Fruit fly (Drosophila melanogaster) whole organism, embryonic: ENCODE results near the gene RabX6.
A peak's percentile ranks its signal among the peaks of the same experiment; 100 is the strongest.

ENCODE experiments used
- Ada2b ChIP-seq: fragments of 200-800 bp; sonication (Bioruptor generic); IDR thresholded peaks from 2 replicates; pipeline ENCODE4 v1.3.6; 2022; ENCODE audit warnings: missing biosample characterization, missing genetic modification characterization
- Antp ChIP-seq: fragments of 200-800 bp; sonication (Bioruptor generic); optimal IDR thresholded peaks from 3 replicates; lab custom pipeline; 2016; ENCODE audit warnings: missing biosample characterization, missing genetic modification characterization
- Atf-2 ChIP-seq: fragments of 200-800 bp; sonication (Bioruptor generic); optimal IDR thresholded peaks from 2 replicates; lab custom pipeline; 2016; ENCODE audit warnings: missing biosample characterization, missing genetic modification characterization
- C15 ChIP-seq: fragments of 200-800 bp; sonication (Bioruptor generic); IDR thresholded peaks from 3 replicates; pipeline ENCODE4 v1.3.6; 2022; ENCODE audit warnings: missing biosample characterization, missing genetic modification characterization
- CG11085 ChIP-seq: fragments of 200-800 bp; sonication (Bioruptor generic); IDR thresholded peaks from 2 replicates; pipeline ENCODE4 v1.3.6; 2022; ENCODE audit warnings: missing biosample characterization, missing genetic modification characterization
- CG12769 ChIP-seq: fragments of 200-800 bp; sonication (Bioruptor generic); optimal IDR thresholded peaks from 2 replicates; lab custom pipeline; 2019; ENCODE audit warnings: missing biosample characterization, mild to moderate bottlenecking, missing genetic modification characterization, moderate library complexity
- CG14014 ChIP-seq: fragments of 200-800 bp; sonication (Bioruptor generic); IDR thresholded peaks from 2 replicates; pipeline ENCODE4 v1.3.6; 2022; ENCODE audit warnings: missing biosample characterization, missing genetic modification characterization
- CG15011 ChIP-seq: fragments of 200-800 bp; sonication (Bioruptor generic); optimal IDR thresholded peaks from 3 replicates; lab custom pipeline; 2018; ENCODE audit warnings: missing biosample characterization, mild to moderate bottlenecking, missing genetic modification characterization
- CG15479 ChIP-seq: fragments of 200-800 bp; sonication (Bioruptor generic); optimal IDR thresholded peaks from 3 replicates; lab custom pipeline; 2019; ENCODE audit warnings: missing biosample characterization, mild to moderate bottlenecking, missing genetic modification characterization, moderate library complexity
- CG1602 ChIP-seq: fragments of 200-800 bp; sonication (Bioruptor generic); optimal IDR thresholded peaks from 3 replicates; lab custom pipeline; 2016; ENCODE audit warnings: missing biosample characterization, missing genetic modification characterization
- CG16863 ChIP-seq: fragments of 200-800 bp; sonication (Bioruptor generic); optimal IDR thresholded peaks from 3 replicates; lab custom pipeline; 2016; ENCODE audit warnings: missing biosample characterization, missing genetic modification characterization
- CG18476 ChIP-seq: fragments of 200-800 bp; sonication (Bioruptor generic); optimal IDR thresholded peaks from 2 replicates; lab custom pipeline; 2016; ENCODE audit warnings: missing biosample characterization, mild to moderate bottlenecking, missing genetic modification characterization
- CG2116 ChIP-seq: fragments of 200-800 bp; sonication (Bioruptor generic); optimal IDR thresholded peaks from 3 replicates; lab custom pipeline; 2018; ENCODE audit warnings: missing biosample characterization, mild to moderate bottlenecking, missing genetic modification characterization
- CG31388 ChIP-seq: fragments of 200-800 bp; sonication (Bioruptor generic); optimal IDR thresholded peaks from 2 replicates; lab custom pipeline; 2016; ENCODE audit warnings: missing biosample characterization, missing genetic modification characterization
- CG31441 ChIP-seq: fragments of 200-800 bp; sonication (Bioruptor generic); IDR thresholded peaks from 2 replicates; pipeline ENCODE4 v1.3.6; 2022; ENCODE audit warnings: missing biosample characterization, missing genetic modification characterization
- CG32772 ChIP-seq: fragments of 200-800 bp; sonication (Bioruptor generic); IDR thresholded peaks from 2 replicates; pipeline ENCODE4 v1.3.6; 2022; ENCODE audit warnings: missing biosample characterization, missing genetic modification characterization
- CG34376 ChIP-seq: fragments of 200-800 bp; sonication (Bioruptor generic); optimal IDR thresholded peaks from 2 replicates; lab custom pipeline; 2018; ENCODE audit warnings: missing biosample characterization, mild to moderate bottlenecking, missing genetic modification characterization
- CG5953 ChIP-seq: fragments of 200-800 bp; sonication (Bioruptor generic); IDR thresholded peaks from 2 replicates; pipeline ENCODE4 v1.3.6; 2022; ENCODE audit warnings: missing biosample characterization, missing genetic modification characterization
- CG7357 ChIP-seq: fragments of 200-800 bp; sonication (Bioruptor generic); IDR thresholded peaks from 3 replicates; pipeline ENCODE4 v1.3.6; 2022; ENCODE audit warnings: missing biosample characterization, missing genetic modification characterization
- CG8478 ChIP-seq: fragments of >200 bp; optimal IDR thresholded peaks from 2 replicates; lab custom pipeline; 2018
- CG8944 ChIP-seq: fragments of 200-800 bp; sonication (Bioruptor generic); optimal IDR thresholded peaks from 3 replicates; lab custom pipeline; 2016; ENCODE audit warnings: missing biosample characterization, missing genetic modification characterization
- CG9609 ChIP-seq: fragments of 200-800 bp; sonication (Bioruptor generic); optimal IDR thresholded peaks from 3 replicates; lab custom pipeline; 2016; ENCODE audit warnings: missing biosample characterization, missing genetic modification characterization
- CG9797 ChIP-seq: fragments of 200-800 bp; sonication (Bioruptor generic); optimal IDR thresholded peaks from 3 replicates; lab custom pipeline; 2018; ENCODE audit warnings: missing biosample characterization, mild to moderate bottlenecking, missing genetic modification characterization
- CG9876 ChIP-seq: fragments of 200-800 bp; sonication (Bioruptor generic); optimal IDR thresholded peaks from 2 replicates; lab custom pipeline; 2016; ENCODE audit warnings: missing biosample characterization, missing genetic modification characterization
- D ChIP-seq, 2 experiments: fragments of 200-800 bp in 1 of 2; fragments of >200 bp in 1 of 2; sonication (Bioruptor generic) in 1 of 2; optimal IDR thresholded peaks; 2 replicates in 1 of 2; 3 replicates in 1 of 2; lab custom pipeline; 2017; ENCODE audit warnings: mild to moderate bottlenecking in 1 of 2, missing biosample characterization in 1 of 2, missing genetic modification characterization in 1 of 2, missing genetic modification reagents in 1 of 2
- D19B ChIP-seq: fragments of 200-800 bp; sonication (Bioruptor generic); optimal IDR thresholded peaks from 2 replicates; lab custom pipeline; 2017; ENCODE audit warnings: missing biosample characterization, mild to moderate bottlenecking, missing genetic modification characterization
- Ets97D ChIP-seq: fragments of 200-800 bp; sonication (Bioruptor generic); optimal IDR thresholded peaks from 3 replicates; lab custom pipeline; 2016; ENCODE audit warnings: missing biosample characterization, missing genetic modification characterization
- Fer2 ChIP-seq: fragments of 200-800 bp; sonication (Bioruptor generic); optimal IDR thresholded peaks from 2 replicates; lab custom pipeline; 2018; ENCODE audit warnings: missing biosample characterization, mild to moderate bottlenecking, missing genetic modification characterization, moderate library complexity
- Meics ChIP-seq: fragments of 200-800 bp; sonication (Bioruptor generic); optimal IDR thresholded peaks from 2 replicates; lab custom pipeline; 2017; ENCODE audit warnings: missing biosample characterization, mild to moderate bottlenecking, missing genetic modification characterization
- Mrtf ChIP-seq: fragments of 200-800 bp; sonication (Bioruptor generic); IDR thresholded peaks from 3 replicates; pipeline ENCODE4 v1.3.6; 2022; ENCODE audit warnings: missing biosample characterization, missing genetic modification characterization
- NfI ChIP-seq: fragments of 200-800 bp; sonication (Bioruptor generic); optimal IDR thresholded peaks from 3 replicates; lab custom pipeline; 2018; ENCODE audit warnings: missing biosample characterization, mild to moderate bottlenecking, missing genetic modification characterization, moderate library complexity
- Side ChIP-seq: fragments of 200-800 bp; sonication (Bioruptor generic); optimal IDR thresholded peaks from 2 replicates; lab custom pipeline; 2016; ENCODE audit warnings: missing biosample characterization, missing genetic modification characterization
- YL-1 ChIP-seq: fragments of 200-800 bp; sonication (Bioruptor generic); optimal IDR thresholded peaks from 3 replicates; lab custom pipeline; 2017; ENCODE audit warnings: missing biosample characterization, mild to moderate bottlenecking, missing genetic modification characterization
- ap ChIP-seq: fragments of 200-800 bp; sonication (Bioruptor generic); IDR thresholded peaks from 2 replicates; pipeline ENCODE4 v1.3.6; 2022; ENCODE audit warnings: missing biosample characterization, missing genetic modification characterization
- bbx ChIP-seq: fragments of 200-800 bp; sonication (Bioruptor generic); IDR thresholded peaks from 2 replicates; pipeline ENCODE4 v1.3.6; 2022; ENCODE audit warnings: missing biosample characterization, missing genetic modification characterization; ENCODE audit not compliant: partially characterized antibody
- chif ChIP-seq, 2 experiments: fragments of 200-800 bp; sonication (Bioruptor generic); optimal IDR thresholded peaks; 3 replicates each; lab custom pipeline; 2016; ENCODE audit warnings: missing biosample characterization in 2 of 2, missing genetic modification characterization in 2 of 2
- crc ChIP-seq: fragments of 200-800 bp; sonication (Bioruptor generic); optimal IDR thresholded peaks from 2 replicates; lab custom pipeline; 2016; ENCODE audit warnings: missing biosample characterization, missing genetic modification characterization
- crol ChIP-seq: fragments of 200-800 bp; sonication (Bioruptor generic); IDR thresholded peaks from 2 replicates; pipeline ENCODE4 v1.3.6; 2022; ENCODE audit warnings: missing biosample characterization, missing genetic modification characterization
- dan ChIP-seq: fragments of 200-800 bp; sonication (Bioruptor generic); IDR thresholded peaks from 2 replicates; pipeline ENCODE4 v1.3.6; 2022; ENCODE audit warnings: missing biosample characterization, missing genetic modification characterization
- dpn ChIP-seq, 2 experiments: fragments of 200-800 bp; sonication (Bioruptor generic); optimal IDR thresholded peaks; 3 replicates each; lab custom pipeline; 2016; ENCODE audit warnings: missing biosample characterization in 2 of 2, missing genetic modification characterization in 2 of 2
- dysf ChIP-seq: fragments of 200-800 bp; sonication (Bioruptor generic); IDR thresholded peaks from 3 replicates; pipeline ENCODE4 v1.3.6; 2022; ENCODE audit warnings: missing biosample characterization, missing genetic modification characterization
- gsb ChIP-seq: fragments of 200-800 bp; sonication (Bioruptor generic); IDR thresholded peaks from 2 replicates; pipeline ENCODE4 v1.3.6; 2022; ENCODE audit warnings: missing biosample characterization, missing genetic modification characterization
- gsb-n ChIP-seq: fragments of 200-800 bp; sonication (Bioruptor generic); optimal IDR thresholded peaks from 3 replicates; lab custom pipeline; 2018; ENCODE audit warnings: missing biosample characterization, mild to moderate bottlenecking, missing genetic modification characterization
- hth ChIP-seq: fragments of >200 bp; optimal IDR thresholded peaks from 2 replicates; lab custom pipeline; 2017; ENCODE audit warnings: inconsistent platforms
- kah ChIP-seq: fragments of 200-800 bp; sonication (Bioruptor generic); optimal IDR thresholded peaks from 2 replicates; lab custom pipeline; 2018; ENCODE audit warnings: missing biosample characterization, mild to moderate bottlenecking, missing genetic modification characterization
- klu ChIP-seq: fragments of 200-800 bp; sonication (Bioruptor generic); IDR thresholded peaks from 2 replicates; pipeline ENCODE4 v1.3.6; 2022; ENCODE audit warnings: missing biosample characterization, missing genetic modification characterization
- lab ChIP-seq: fragments of 200-800 bp; sonication (Bioruptor generic); optimal IDR thresholded peaks from 3 replicates; lab custom pipeline; 2017; ENCODE audit warnings: missing biosample characterization, missing genetic modification characterization, mild to moderate bottlenecking, moderate library complexity, missing genetic modification reagents
- pb ChIP-seq: fragments of 200-800 bp; sonication (Bioruptor generic); optimal IDR thresholded peaks from 3 replicates; lab custom pipeline; 2016; ENCODE audit warnings: missing biosample characterization, missing genetic modification characterization
- pita ChIP-seq: fragments of 200-800 bp; sonication (Bioruptor generic); optimal IDR thresholded peaks from 2 replicates; lab custom pipeline; 2017; ENCODE audit warnings: missing biosample characterization, mild to moderate bottlenecking, missing genetic modification characterization
- salm ChIP-seq: fragments of 200-800 bp; sonication (Bioruptor generic); optimal IDR thresholded peaks from 2 replicates; lab custom pipeline; 2018; ENCODE audit warnings: missing biosample characterization, mild to moderate bottlenecking, missing genetic modification characterization
- tio ChIP-seq: fragments of 200-800 bp; sonication (Bioruptor generic); optimal IDR thresholded peaks from 2 replicates; lab custom pipeline; 2017; ENCODE audit warnings: missing biosample characterization, missing genetic modification characterization, inconsistent platforms

The RabX6 gene

dm6 chr3L:700160-700917, 10.0 kb downstream of the RabX6 start (continued):
- TF ChIP-seq CG15011 (GFP tag; lab: Kevin White, UChicago) (peak; percentile 38), pita (no peak), CG2116 (GFP tag; lab: Kevin White, UChicago) (peak; percentile 14), CG9609 (GFP tag; lab: Kevin White, UChicago) (no peak), klu (GFP tag; lab: Robert Waterston, UW) (no peak), Antp (no peak), CG16863 (no peak), salm (tag; lab: Kevin White, UChicago) (peak; percentile 41), kah (GFP tag; lab: Kevin White, UChicago) (peak; percentile 46), CG15479 (no peak), CG8478 (lab: Kevin White, UChicago) (no peak), YL-1 (GFP tag; lab: Kevin White, UChicago) (peak; percentile 19), gsb-n (peak; percentile 34), Ets97D (no peak), hth (lab: Kevin White, UChicago) (no peak), CG18476 (GFP tag; lab: Kevin White, UChicago) (peak; percentile 27), tio (GFP tag; lab: Kevin White, UChicago) (no peak), crc (GFP tag; lab: Kevin White, UChicago) (peak; percentile 33), gsb (GFP tag; lab: Robert Waterston, UW) (no peak), Fer2 (tag; lab: Kevin White, UChicago) (peak; percentile 12), crol (GFP tag; lab: Robert Waterston, UW) (no peak), CG31441 (GFP tag; lab: Robert Waterston, UW) (peak; percentile 73), ap (GFP tag; lab: Robert Waterston, UW) (0 out of 2 replicates have a peak, but pooled peaks have one; percentile 19), CG9797 (GFP tag; lab: Kevin White, UChicago) (no peak), pb (GFP tag; lab: Kevin White, UChicago) (no peak), D (optimal IDR thresholded peaks at IDR 0.05; lab: Kevin White, UChicago) (no peak), D (GFP tag; optimal IDR thresholded peaks at IDR 0.05; lab: Kevin White, UChicago) (peak; percentile 28), CG7357 (no peak), CG11085 (GFP tag; lab: Robert Waterston, UW) (no peak), CG1602 (GFP tag; lab: Kevin White, UChicago) (peak; percentile 9), bbx (no peak), CG9876 (no peak), lab (GFP tag; lab: Kevin White, UChicago) (peak; percentile 80), Mrtf (GFP tag; lab: Robert Waterston, UW) (no peak), dpn (GFP tag; optimal IDR thresholded peaks at IDR 0.05; lab: Kevin White, UChicago) (peak; percentile 13 to 60), CG14014 (GFP tag; lab: Robert Waterston, UW) (peak; percentile 53; the same call in 1 of the 2 replicates), NfI (GFP tag; lab: Kevin White, UChicago) (peak; percentile 60), CG8944 (GFP tag; lab: Kevin White, UChicago) (no peak), chif (GFP tag; optimal IDR thresholded peaks at IDR 0.05; lab: Kevin White, UChicago) (peak; percentile 23 to 48), dysf (GFP tag; lab: Robert Waterston, UW) (peak; percentile 67), Meics (GFP tag; lab: Kevin White, UChicago) (peak; percentile 72), dan (no peak), Atf-2 (GFP tag; lab: Kevin White, UChicago) (peak; percentile 8), D19B (peak; percentile 49), CG32772 (GFP tag; lab: Robert Waterston, UW) (no peak), Ada2b (GFP tag; lab: Robert Waterston, UW) (peak; percentile 80), CG31388 (GFP tag; lab: Kevin White, UChicago) (no peak), CG34376 (GFP tag; lab: Kevin White, UChicago) (no peak), CG12769 (peak; percentile 66), C15 (GFP tag; lab: Robert Waterston, UW) (no peak), Side (GFP tag; lab: Kevin White, UChicago) (no peak), CG5953 (GFP tag; lab: Robert Waterston, UW) (no peak)
